Fruit fly (Drosophila melanogaster): ENCODE measurements around the gene CG7031.
A peak's percentile ranks its signal among the peaks of the same experiment; 100 is the strongest.

The CG7031 gene

dm6 chr3R:22780135-22780534 is 24.0 kb upstream of the CG7031 start:
- TF ChIP-seq CG17359 (tag; optimal IDR thresholded peaks at IDR 0.05): no peak
- no peak for TF ChIP-seq CG31441 (GFP tag; IDR thresholded peaks at IDR 0.05)
- 0 out of 2 replicates have a peak, but pooled peaks have one; percentile 37 for TF ChIP-seq Awh (GFP tag; IDR thresholded peaks at IDR 0.05)
- no peak for TF ChIP-seq btn (GFP tag; optimal IDR thresholded peaks at IDR 0.05)
- no peak for TF ChIP-seq CG2120 (GFP tag; optimal IDR thresholded peaks at IDR 0.05)
- TF ChIP-seq pb (GFP tag; optimal IDR thresholded peaks at IDR 0.05): no peak
- TF ChIP-seq tap (tag; optimal IDR thresholded peaks at IDR 0.05): no peak
- TF ChIP-seq D (optimal IDR thresholded peaks at IDR 0.05): no peak
- TF ChIP-seq D (GFP tag; optimal IDR thresholded peaks at IDR 0.05): peak; percentile 28
- TF ChIP-seq Doc2 (GFP tag; IDR thresholded peaks at IDR 0.05): no peak
- TF ChIP-seq CG11093 (GFP tag; IDR thresholded peaks at IDR 0.05): no peak
- no peak for TF ChIP-seq tio (GFP tag; optimal IDR thresholded peaks at IDR 0.05)
- no peak for TF ChIP-seq CG12659 (GFP tag; optimal IDR thresholded peaks at IDR 0.05)
- peak; percentile 73 for TF ChIP-seq CG6254 (GFP tag; optimal IDR thresholded peaks at IDR 0.05)
- no peak for TF ChIP-seq so (GFP tag; IDR thresholded peaks at IDR 0.05)
- TF ChIP-seq Lim3 (GFP tag; IDR thresholded peaks at IDR 0.05): no peak
- peak; percentile 24 for TF ChIP-seq caup (GFP tag; optimal IDR thresholded peaks at IDR 0.05; ENCODE audit: severe bottlenecking)
- no peak for TF ChIP-seq run (tag; optimal IDR thresholded peaks at IDR 0.05)
- TF ChIP-seq CG4820 (GFP tag; optimal IDR thresholded peaks at IDR 0.05): no peak
- peak in 1 of 2 experiments; percentile 59 for TF ChIP-seq Hr78 (GFP tag; optimal IDR thresholded peaks at IDR 0.05)
- peak; percentile 5 for TF ChIP-seq D19B (GFP tag; optimal IDR thresholded peaks at IDR 0.05)
- peak; percentile 95 for TF ChIP-seq vvl (GFP tag; IDR thresholded peaks at IDR 0.05)
- TF ChIP-seq gfzf (GFP tag; optimal IDR thresholded peaks at IDR 0.05): no peak
- TF ChIP-seq kni (GFP tag; optimal IDR thresholded peaks at IDR 0.05): peak; percentile 89
- no peak for TF ChIP-seq mam (GFP tag; optimal IDR thresholded peaks at IDR 0.05)
- TF ChIP-seq salm (tag; optimal IDR thresholded peaks at IDR 0.05): peak; percentile 18
- TF ChIP-seq CG2199 (GFP tag; IDR thresholded peaks at IDR 0.05): 0 out of 3 replicates have a peak, but pooled peaks have one; percentile 26
- TF ChIP-seq CG10366 (GFP tag; IDR thresholded peaks at IDR 0.05): peak; percentile 35; the same call in 1 of the 2 replicates
- no peak for TF ChIP-seq Lpt (GFP tag; optimal IDR thresholded peaks at IDR 0.05)
- no peak for TF ChIP-seq az2 (GFP tag; optimal IDR thresholded peaks at IDR 0.05)
- TF ChIP-seq Trl (optimal IDR thresholded peaks at IDR 0.05): no peak
- TF ChIP-seq Trl (GFP tag; optimal IDR thresholded peaks at IDR 0.05): no peak
- TF ChIP-seq HLHmδ (GFP tag; optimal IDR thresholded peaks at IDR 0.05): peak; percentile 34
- no peak for TF ChIP-seq CG17612 (GFP tag; IDR thresholded peaks at IDR 0.05)
- no peak for TF ChIP-seq Atf3 (GFP tag; optimal IDR thresholded peaks at IDR 0.05)
- TF ChIP-seq E2f1 (GFP tag; IDR thresholded peaks at IDR 0.05): no peak
- no peak for TF ChIP-seq HHEX (GFP tag; optimal IDR thresholded peaks at IDR 0.05)
- TF ChIP-seq sens (GFP tag): peak; percentile 55
- TF ChIP-seq Max (GFP tag; optimal IDR thresholded peaks at IDR 0.05): no peak
- no peak for TF ChIP-seq CG1603 (tag; optimal IDR thresholded peaks at IDR 0.05)
- TF ChIP-seq CG30403 (GFP tag; optimal IDR thresholded peaks at IDR 0.05): no peak
- peak; percentile 35 for TF ChIP-seq gcm (GFP tag; optimal IDR thresholded peaks at IDR 0.05)
- TF ChIP-seq kah (GFP tag; optimal IDR thresholded peaks at IDR 0.05): no peak
- TF ChIP-seq CG16813 (GFP tag; IDR thresholded peaks at IDR 0.05; ENCODE audit: partially characterized antibody): no peak
- peak; percentile 33 for TF ChIP-seq sd (tag; optimal IDR thresholded peaks at IDR 0.05)
- TF ChIP-seq CG14014 (GFP tag; IDR thresholded peaks at IDR 0.05): no peak
- no peak for TF ChIP-seq hbn (GFP tag; IDR thresholded peaks at IDR 0.05; ENCODE audit: partially characterized antibody)
- no peak for TF ChIP-seq dpn (GFP tag; optimal IDR thresholded peaks at IDR 0.05)
- TF ChIP-seq cato (GFP tag; optimal IDR thresholded peaks at IDR 0.05; ENCODE audit: borderline replicate concordance): no peak
- peak in 1 of 2 experiments; percentile 12 for TF ChIP-seq crp (GFP tag; optimal IDR thresholded peaks at IDR 0.05)
- TF ChIP-seq CG32767 (GFP tag; IDR thresholded peaks at IDR 0.05): no peak
- no peak for TF ChIP-seq ci (GFP tag; IDR thresholded peaks at IDR 0.05)
